Worm (Caenorhabditis elegans): ENCODE data around the gene clec-135.

DNA sequence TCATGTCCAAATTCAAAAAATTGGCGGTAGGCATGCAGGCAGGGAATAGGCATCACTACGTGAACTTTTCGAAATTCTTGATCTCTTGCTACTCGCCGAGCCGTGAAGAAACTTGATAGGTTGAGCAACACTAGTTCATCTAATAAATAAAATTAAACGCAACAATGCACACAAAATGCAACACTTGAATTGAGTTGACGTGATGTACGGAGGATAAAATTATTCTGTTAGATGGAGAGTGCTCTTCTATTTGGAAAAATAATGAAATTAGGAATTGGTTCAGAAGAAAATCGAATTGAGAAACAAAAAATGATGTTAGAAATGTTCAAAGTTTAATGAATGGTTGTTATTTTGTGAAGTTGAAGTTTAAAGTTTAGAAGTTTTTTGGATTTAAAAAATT, 18.3 kb upstream of the clec-135 start:
- TF ChIP-seq fos-1 (tag; optimal IDR thresholded peaks at IDR 0.05) (no peak), zip-4 (GFP tag; optimal IDR thresholded peaks at IDR 0.05) (no peak), nhr-76 (tag; optimal IDR thresholded peaks at IDR 0.05) (no peak), dpl-1 (GFP tag; optimal IDR thresholded peaks at IDR 0.05) (no peak), pqm-1 (tag; optimal IDR thresholded peaks at IDR 0.05) (no peak), nhr-12 (tag; optimal IDR thresholded peaks at IDR 0.05) (no peak), tbx-2 (tag; optimal IDR thresholded peaks at IDR 0.05) (no peak), nhr-28 (tag; optimal IDR thresholded peaks at IDR 0.05) (no peak), zag-1 (tag; optimal IDR thresholded peaks at IDR 0.05) (no peak)

Data from whole organism, L1 larva.